Fruit fly (Drosophila melanogaster) whole organism, adult: Measurements from ENCODE around the gene RpL9.

Experiments used
- CG11617 ChIP-seq: fragments of 200-800 bp; sonication (Bioruptor generic); optimal IDR thresholded peaks from 2 replicates; lab custom pipeline; 2017; ENCODE audit warnings: mild to moderate bottlenecking, missing biosample characterization, missing genetic modification reagents, missing genetic modification characterization
- CG14711 ChIP-seq: fragments of 200-800 bp; sonication (Bioruptor generic); optimal IDR thresholded peaks from 2 replicates; lab custom pipeline; 2018; ENCODE audit warnings: missing biosample characterization, mild to moderate bottlenecking, missing genetic modification characterization, moderate library complexity
- CG5204 ChIP-seq: fragments of 200-800 bp; sonication (Bioruptor generic); optimal IDR thresholded peaks from 2 replicates; lab custom pipeline; 2016; ENCODE audit warnings: missing biosample characterization, missing genetic modification characterization
- ovo ChIP-seq: fragments of 200-800 bp; sonication (Bioruptor generic); optimal IDR thresholded peaks from 2 replicates; lab custom pipeline; 2016; ENCODE audit warnings: missing biosample characterization, missing genetic modification characterization

- TF ChIP-seq ovo (GFP tag; lab: Kevin White, UChicago) (no peak), CG5204 (no peak), CG14711 (tag; lab: Kevin White, UChicago) (no peak), CG11617 (GFP tag; lab: Kevin White, UChicago) (no peak)
Observed at dm6 chr2L:11041074-11041473, 37.1 kb upstream of the RpL9 start.
